Fruit fly (Drosophila melanogaster): Measurements from ENCODE around the gene CG34112.

Gene CG34112

dm6 chr3R:4378363-4379354 lies 15.4 kb downstream of the CG34112 start, which contains the start of gene Sfxn1-3 (continued):
- TF ChIP-seq CG15514 (GFP tag; optimal IDR thresholded peaks at IDR 0.05) (peak; percentile 51), da (GFP tag; optimal IDR thresholded peaks at IDR 0.05) (no peak), pros (GFP tag; optimal IDR thresholded peaks at IDR 0.05) (peak; percentile 65), oc (tag; optimal IDR thresholded peaks at IDR 0.05) (peak; percentile 68), MTF-1 (GFP tag; optimal IDR thresholded peaks at IDR 0.05; ENCODE audit: borderline replicate concordance) (no peak), tio (GFP tag; optimal IDR thresholded peaks at IDR 0.05) (no peak), mld (GFP tag; IDR thresholded peaks at IDR 0.05; ENCODE audit: partially characterized antibody) (no peak), CG1647 (GFP tag; optimal IDR thresholded peaks at IDR 0.05) (no peak), cad (GFP tag; optimal IDR thresholded peaks at IDR 0.05) (no peak), CG6813 (GFP tag; optimal IDR thresholded peaks at IDR 0.05) (peak; percentile 11), slbo (GFP tag; IDR thresholded peaks at IDR 0.05) (no peak; the same call in none of the 2 replicates), ewg (GFP tag; optimal IDR thresholded peaks at IDR 0.05) (peak; percentile 91), CG8478 (optimal IDR thresholded peaks at IDR 0.05) (no peak), luna (GFP tag; optimal IDR thresholded peaks at IDR 0.05) (no peak), sisA (GFP tag; IDR thresholded peaks at IDR 0.05) (no peak; the same call in 1 of the 2 replicates), CG12219 (GFP tag; optimal IDR thresholded peaks at IDR 0.05) (no peak), Scr (GFP tag; IDR thresholded peaks at IDR 0.05; ENCODE audit: partially characterized antibody) (0 out of 2 replicates have a peak, but pooled peaks have one; percentile 35), pum (GFP tag; optimal IDR thresholded peaks at IDR 0.05) (peak; percentile 12), CG5953 (GFP tag; IDR thresholded peaks at IDR 0.05) (no peak), crp (GFP tag; optimal IDR thresholded peaks at IDR 0.05) (peak in 1 of 2 experiments; percentile 66), CG17612 (GFP tag; IDR thresholded peaks at IDR 0.05) (no peak), seq (GFP tag; IDR thresholded peaks at IDR 0.05) (peak; percentile 68; the same call in 1 of the 2 replicates), sqz (GFP tag; optimal IDR thresholded peaks at IDR 0.05) (no peak), CG18262 (tag; optimal IDR thresholded peaks at IDR 0.05) (peak; percentile 28), Stat92E (GFP tag; optimal IDR thresholded peaks at IDR 0.05) (peak in 1 of 3 experiments; percentile 61), Jarid2 (GFP tag; optimal IDR thresholded peaks at IDR 0.05) (peak; percentile 92), phol (tag; optimal IDR thresholded peaks at IDR 0.05) (peak; percentile 20), D (optimal IDR thresholded peaks at IDR 0.05) (no peak), D (GFP tag; optimal IDR thresholded peaks at IDR 0.05) (no peak), E2f1 (GFP tag; IDR thresholded peaks at IDR 0.05) (no peak; the same call in 1 of the 2 replicates), bigmax (GFP tag; optimal IDR thresholded peaks at IDR 0.05) (no peak), trem (tag; optimal IDR thresholded peaks at IDR 0.05) (no peak), Lhr (GFP tag; optimal IDR thresholded peaks at IDR 0.05) (peak; percentile 29), HLH3B (GFP tag; IDR thresholded peaks at IDR 0.05) (0 out of 2 replicates have a peak, but pooled peaks have one; percentile 8), tup (GFP tag; optimal IDR thresholded peaks at IDR 0.05) (no peak), gsb (GFP tag; IDR thresholded peaks at IDR 0.05) (0 out of 2 replicates have a peak, but pooled peaks have one; percentile 47), CG6765 (GFP tag; optimal IDR thresholded peaks at IDR 0.05) (peak; percentile 70), fd64A (GFP tag; optimal IDR thresholded peaks at IDR 0.05) (no peak), NfI (GFP tag; optimal IDR thresholded peaks at IDR 0.05) (peak; percentile 38), chn (GFP tag; optimal IDR thresholded peaks at IDR 0.05) (peak; percentile 9), Opbp (GFP tag; IDR thresholded peaks at IDR 0.05; ENCODE audit: partially characterized antibody) (0 out of 3 replicates have a peak, but pooled peaks have one; percentile 59), B-H2 (GFP tag; optimal IDR thresholded peaks at IDR 0.05) (peak; percentile 64), Meics (GFP tag; optimal IDR thresholded peaks at IDR 0.05) (peak; percentile 45), gcm2 (GFP tag; optimal IDR thresholded peaks at IDR 0.05) (peak; percentile 42), disco-r (GFP tag; optimal IDR thresholded peaks at IDR 0.05) (no peak), ftz-f1 (GFP tag; optimal IDR thresholded peaks at IDR 0.05) (peak; percentile 4), mirr (GFP tag; optimal IDR thresholded peaks at IDR 0.05) (peak; percentile 85)
